Worm (Caenorhabditis elegans) whole organism, young adult: ENCODE measurements around the gene C17G10.7.

Source experiments
- aptf-3 ChIP-seq: fragments of 200-800 bp; sonication (Bioruptor generic); IDR thresholded peaks from 2 replicates; pipeline ENCODE4 v1.3.6; 2022; ENCODE audit warnings: missing genetic modification characterization, missing compliant biosample characterization
- ets-4 ChIP-seq: fragments of 200-800 bp; sonication (Bioruptor generic); optimal IDR thresholded peaks from 2 replicates; lab custom pipeline; 2018; ENCODE audit warnings: mild to moderate bottlenecking, missing genetic modification characterization, missing compliant biosample characterization
- nfya-1 ChIP-seq: sonication (generic microtip); optimal IDR thresholded peaks from 2 replicates; lab custom pipeline; 2017; ENCODE audit warnings: antibody characterized with exemption, missing compliant biosample characterization, missing genetic modification characterization, borderline replicate concordance; ENCODE audit not compliant: insufficient read depth
- pha-4 ChIP-seq: fragments of 150-350 bp; sonication (generic microtip); optimal IDR thresholded peaks from 2 replicates; lab custom pipeline; 2014; ENCODE audit warnings: missing biosample characterization, missing genetic modification reagents, missing genetic modification characterization

ce11 chrII:5591558-5591957 is 16.1 kb downstream of the C17G10.7 start:
- no peak for TF ChIP-seq ets-4
- no peak for TF ChIP-seq nfya-1 (tag; lab: Kevin White, UChicago)
- no peak for TF ChIP-seq aptf-3
- no peak for TF ChIP-seq pha-4 (tag; lab: Kevin White, UChicago)
